Worm (Caenorhabditis elegans) whole organism, L3 larva: ENCODE data around the gene snrp-3.

Experiments
- ceh-28 ChIP-seq: fragments of 150-350 bp; optimal IDR thresholded peaks from 2 replicates; lab custom pipeline; 2014; ENCODE audit warnings: missing biosample characterization, missing genetic modification reagents, missing genetic modification characterization
- egl-27 ChIP-seq: sonication (generic microtip); optimal IDR thresholded peaks from 4 replicates; lab custom pipeline; 2017; ENCODE audit warnings: missing biosample characterization, missing genetic modification reagents, missing genetic modification characterization
- jun-1 ChIP-seq: fragments of 150-350 bp; optimal IDR thresholded peaks from 2 replicates; lab custom pipeline; 2014; ENCODE audit warnings: missing biosample characterization, missing genetic modification reagents, missing genetic modification characterization
- mdl-1 ChIP-seq: fragments of 150-350 bp; optimal IDR thresholded peaks from 2 replicates; lab custom pipeline; 2014; ENCODE audit warnings: missing biosample characterization, missing genetic modification characterization
- nhr-25 ChIP-seq: sonication (generic microtip); optimal IDR thresholded peaks from 2 replicates; lab custom pipeline; 2017; ENCODE audit warnings: missing biosample characterization, missing genetic modification characterization
- nhr-28 ChIP-seq: fragments of 150-350 bp; optimal IDR thresholded peaks from 2 replicates; lab custom pipeline; 2014; ENCODE audit warnings: missing biosample characterization, missing genetic modification characterization
- tbx-2 ChIP-seq: sonication (generic microtip); optimal IDR thresholded peaks from 2 replicates; lab custom pipeline; 2016; ENCODE audit warnings: mild to moderate bottlenecking, missing genetic modification characterization, missing compliant biosample characterization
- unc-62 ChIP-seq: fragments of 150-350 bp; sonication (generic microtip); optimal IDR thresholded peaks from 4 replicates; lab custom pipeline; 2014; ENCODE audit warnings: missing biosample characterization, missing genetic modification reagents, missing genetic modification characterization
- zag-1 ChIP-seq: fragments of 150-350 bp; optimal IDR thresholded peaks from 2 replicates; lab custom pipeline; 2014; ENCODE audit warnings: missing biosample characterization, missing genetic modification characterization
- ztf-4 ChIP-seq: fragments of 150-350 bp; optimal IDR thresholded peaks from 2 replicates; lab custom pipeline; 2014; ENCODE audit warnings: missing biosample characterization, missing genetic modification characterization

DNA sequence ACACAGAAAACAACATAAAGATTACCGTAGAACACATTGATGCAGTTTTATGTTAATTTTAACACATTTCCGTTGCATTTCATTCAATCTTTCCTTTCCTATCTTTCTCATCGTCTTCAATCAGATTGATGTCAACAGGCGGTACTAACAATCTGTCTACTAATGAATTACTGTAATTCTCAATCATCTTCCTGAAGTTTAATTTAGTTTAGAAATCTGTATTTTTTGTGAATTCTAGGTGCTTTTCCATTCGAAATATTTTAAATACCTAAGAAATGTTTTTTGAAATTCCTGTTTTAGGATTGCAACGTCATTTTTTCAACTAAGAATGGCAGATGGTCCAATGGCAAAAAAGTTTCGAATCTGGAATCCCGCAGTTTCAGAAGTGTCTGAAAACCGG, 36.1 kb upstream of the snrp-3 start, which contains the start of gene F21D5.9:
- TF ChIP-seq ceh-28 (tag; lab: Kevin White, UChicago) (no peak), nhr-28 (tag; lab: Kevin White, UChicago) (no peak), egl-27 (tag; lab: Kevin White, UChicago) (no peak), jun-1 (tag; lab: Kevin White, UChicago) (no peak), tbx-2 (tag; lab: Kevin White, UChicago) (no peak), ztf-4 (tag; lab: Kevin White, UChicago) (no peak), nhr-25 (tag; lab: Kevin White, UChicago) (no peak), unc-62 (GFP tag; lab: Kevin White, UChicago) (no peak), zag-1 (no peak), mdl-1 (tag; lab: Kevin White, UChicago) (no peak)
